Worm (Caenorhabditis elegans) whole organism, young adult: Measurements from ENCODE around the gene perm-1.

Source experiments
- B0336.3 ChIP-seq: fragments of 200-800 bp; sonication (Bioruptor generic); IDR thresholded peaks from 2 replicates; pipeline ENCODE4 v1.3.6; 2022; ENCODE audit warnings: missing genetic modification characterization, missing compliant biosample characterization
- C06A6.2 ChIP-seq: fragments of 200-800 bp; sonication (Bioruptor generic); conservative IDR thresholded peaks from 2 replicates; pipeline ENCODE4 v1.3.6; 2022; ENCODE audit warnings: missing genetic modification characterization, missing compliant biosample characterization
- C17E4.6 ChIP-seq: fragments of 200-800 bp; sonication (Bioruptor generic); IDR thresholded peaks from 2 replicates; pipeline ENCODE4 v1.3.6; 2022; ENCODE audit warnings: missing genetic modification reagents, missing genetic modification characterization, missing compliant biosample characterization
- F10E7.11 ChIP-seq: sonication (generic microtip); optimal IDR thresholded peaks from 2 replicates; lab custom pipeline; 2017; ENCODE audit warnings: mild to moderate bottlenecking, missing genetic modification characterization, moderate library complexity, missing compliant biosample characterization
- F37B4.10 ChIP-seq: fragments of 200-800 bp; sonication (Bioruptor generic); IDR thresholded peaks from 2 replicates; pipeline ENCODE4 v1.3.6; 2022; ENCODE audit warnings: missing genetic modification characterization, missing compliant biosample characterization
- F39B2.1 ChIP-seq: fragments of 200-800 bp; sonication (Bioruptor generic); IDR thresholded peaks from 2 replicates; pipeline ENCODE4 v1.3.6; 2022; ENCODE audit warnings: missing genetic modification reagents, missing genetic modification characterization, missing compliant biosample characterization
- F49E8.2 ChIP-seq: sonication (generic microtip); optimal IDR thresholded peaks from 3 replicates; lab custom pipeline; 2017; ENCODE audit warnings: missing genetic modification characterization, mild to moderate bottlenecking, missing compliant biosample characterization, antibody characterized with exemption, moderate library complexity; ENCODE audit not compliant: insufficient read depth
- F55B11.4 ChIP-seq: sonication (generic microtip); optimal IDR thresholded peaks from 2 replicates; lab custom pipeline; 2016; ENCODE audit warnings: missing compliant biosample characterization, missing genetic modification characterization, borderline replicate concordance; ENCODE audit not compliant: insufficient read depth
- K12H6.12 ChIP-seq: fragments of 200-800 bp; sonication (Bioruptor generic); optimal IDR thresholded peaks from 2 replicates; lab custom pipeline; 2018; ENCODE audit warnings: mild to moderate bottlenecking, missing genetic modification characterization, missing compliant biosample characterization
- T26A5.8 ChIP-seq: sonication (generic microtip); optimal IDR thresholded peaks from 2 replicates; lab custom pipeline; 2016; ENCODE audit warnings: missing genetic modification characterization, missing compliant biosample characterization
- Y53F4B.3 ChIP-seq: fragments of 200-800 bp; sonication (Bioruptor generic); IDR thresholded peaks from 2 replicates; pipeline ENCODE4 v1.3.6; 2022; ENCODE audit warnings: missing genetic modification reagents, missing genetic modification characterization, missing compliant biosample characterization
- Y56A3A.18 ChIP-seq: fragments of 200-800 bp; sonication (Bioruptor generic); IDR thresholded peaks from 2 replicates; pipeline ENCODE4 v1.3.6; 2022; ENCODE audit warnings: missing genetic modification reagents, missing genetic modification characterization, missing compliant biosample characterization
- Y67H2A.10 ChIP-seq: fragments of 200-800 bp; sonication (Bioruptor generic); conservative IDR thresholded peaks from 2 replicates; pipeline ENCODE4 v1.3.6; 2022; ENCODE audit warnings: missing genetic modification reagents, missing genetic modification characterization, missing compliant biosample characterization
- ZK185.1 ChIP-seq: sonication (generic microtip); optimal IDR thresholded peaks from 2 replicates; lab custom pipeline; 2016; ENCODE audit warnings: mild to moderate bottlenecking, missing genetic modification characterization, missing compliant biosample characterization; ENCODE audit not compliant: poor library complexity, severe bottlenecking
- aptf-3 ChIP-seq: fragments of 200-800 bp; sonication (Bioruptor generic); IDR thresholded peaks from 2 replicates; pipeline ENCODE4 v1.3.6; 2022; ENCODE audit warnings: missing genetic modification characterization, missing compliant biosample characterization
- atf-7 ChIP-seq: sonication (generic microtip); optimal IDR thresholded peaks from 2 replicates; lab custom pipeline; 2017; ENCODE audit warnings: mild to moderate bottlenecking, missing genetic modification characterization, missing compliant biosample characterization
- attf-3 ChIP-seq: fragments of 200-800 bp; sonication (Bioruptor generic); conservative IDR thresholded peaks from 2 replicates; pipeline ENCODE4 v1.3.6; 2022; ENCODE audit warnings: missing genetic modification reagents, missing genetic modification characterization, missing compliant biosample characterization
- attf-6 ChIP-seq: fragments of 200-800 bp; sonication (Bioruptor generic); IDR thresholded peaks from 2 replicates; pipeline ENCODE4 v1.3.6; 2022; ENCODE audit warnings: missing genetic modification reagents, missing genetic modification characterization, missing compliant biosample characterization
- ceh-58 ChIP-seq: fragments of 200-800 bp; sonication (Bioruptor generic); IDR thresholded peaks from 2 replicates; pipeline ENCODE4 v1.3.6; 2022; ENCODE audit warnings: missing genetic modification characterization, missing compliant biosample characterization
- ceh-91 ChIP-seq: fragments of 200-800 bp; sonication (Bioruptor generic); IDR thresholded peaks from 2 replicates; pipeline ENCODE4 v1.3.6; 2022; ENCODE audit warnings: missing genetic modification reagents, missing genetic modification characterization, missing compliant biosample characterization
- die-1 ChIP-seq: sonication (generic microtip); optimal IDR thresholded peaks from 2 replicates; lab custom pipeline; 2016; ENCODE audit warnings: missing genotype, mild to moderate bottlenecking, missing genetic modification characterization, missing compliant biosample characterization
- dpl-1 ChIP-seq: fragments of 150-350 bp; optimal IDR thresholded peaks from 2 replicates; lab custom pipeline; 2014; ENCODE audit warnings: missing biosample characterization, missing genetic modification reagents, missing genetic modification characterization
- efl-1 ChIP-seq: fragments of 150-350 bp; optimal IDR thresholded peaks from 2 replicates; lab custom pipeline; 2014; ENCODE audit warnings: missing biosample characterization, missing genetic modification reagents, missing genetic modification characterization
- egrh-3 ChIP-seq: fragments of 200-800 bp; sonication (Bioruptor generic); IDR thresholded peaks from 2 replicates; pipeline ENCODE4 v1.3.6; 2022; ENCODE audit warnings: missing genetic modification reagents, missing genetic modification characterization, missing compliant biosample characterization
- fkh-3 ChIP-seq: sonication (generic microtip); optimal IDR thresholded peaks from 2 replicates; lab custom pipeline; 2016; ENCODE audit warnings: mild to moderate bottlenecking, missing genetic modification characterization, missing compliant biosample characterization
- gei-17 ChIP-seq: fragments of 200-800 bp; sonication (Bioruptor generic); optimal IDR thresholded peaks from 2 replicates; lab custom pipeline; 2018; ENCODE audit warnings: mild to moderate bottlenecking, missing genetic modification characterization, missing compliant biosample characterization
- hlh-12 ChIP-seq: sonication (generic microtip); optimal IDR thresholded peaks from 2 replicates; lab custom pipeline; 2016; ENCODE audit warnings: missing genetic modification characterization, missing compliant biosample characterization
- hlh-26 ChIP-seq: fragments of 200-800 bp; sonication (Bioruptor generic); conservative IDR thresholded peaks from 2 replicates; pipeline ENCODE4 v1.3.6; 2022; ENCODE audit warnings: missing genetic modification reagents, missing genetic modification characterization, missing compliant biosample characterization
- let-526 ChIP-seq: fragments of 200-800 bp; sonication (Bioruptor generic); IDR thresholded peaks from 2 replicates; pipeline ENCODE4 v1.3.6; 2022; ENCODE audit warnings: missing genetic modification reagents, missing genetic modification characterization, missing compliant biosample characterization
- let-607 ChIP-seq, 2 experiments: fragments of 200-800 bp in 1 of 2; sonication (Bioruptor generic) in 1 of 2; sonication (generic microtip) in 1 of 2; optimal IDR thresholded peaks; 2 replicates each; lab custom pipeline; 2016 to 2018; ENCODE audit warnings: mild to moderate bottlenecking in 2 of 2, missing compliant biosample characterization in 2 of 2, missing genetic modification characterization in 2 of 2, moderate library complexity in 2 of 2, missing genotype in 1 of 2
- madf-3 ChIP-seq: fragments of 200-800 bp; sonication (Bioruptor generic); IDR thresholded peaks from 2 replicates; pipeline ENCODE4 v1.3.6; 2022; ENCODE audit warnings: missing genetic modification reagents, missing genetic modification characterization, missing compliant biosample characterization
- madf-8 ChIP-seq: fragments of 200-800 bp; sonication (Bioruptor generic); conservative IDR thresholded peaks from 2 replicates; pipeline ENCODE4 v1.3.6; 2022; ENCODE audit warnings: missing genetic modification reagents, missing genetic modification characterization, missing compliant biosample characterization
- mes-4 ChIP-seq: sonication (generic microtip); optimal IDR thresholded peaks from 2 replicates; lab custom pipeline; 2016; ENCODE audit warnings: missing genotype, missing genetic modification characterization, missing compliant biosample characterization
- mxl-1 ChIP-seq: sonication (generic microtip); optimal IDR thresholded peaks from 2 replicates; lab custom pipeline; 2016; ENCODE audit warnings: missing genetic modification characterization, missing compliant biosample characterization
- nfya-1 ChIP-seq: sonication (generic microtip); optimal IDR thresholded peaks from 2 replicates; lab custom pipeline; 2017; ENCODE audit warnings: antibody characterized with exemption, missing compliant biosample characterization, missing genetic modification characterization, borderline replicate concordance; ENCODE audit not compliant: insufficient read depth
- nhr-120 ChIP-seq: fragments of 200-800 bp; sonication (Bioruptor generic); IDR thresholded peaks from 2 replicates; pipeline ENCODE4 v1.3.6; 2022; ENCODE audit warnings: missing genetic modification characterization, missing compliant biosample characterization
- nhr-27 ChIP-seq: fragments of 200-800 bp; sonication (Bioruptor generic); optimal IDR thresholded peaks from 2 replicates; lab custom pipeline; 2018; ENCODE audit warnings: mild to moderate bottlenecking, missing genetic modification characterization, moderate library complexity, missing compliant biosample characterization
- nhr-90 ChIP-seq: sonication (generic microtip); optimal IDR thresholded peaks from 2 replicates; lab custom pipeline; 2016; ENCODE audit warnings: missing genotype, mild to moderate bottlenecking, missing genetic modification characterization, missing compliant biosample characterization
- rcor-1 ChIP-seq: fragments of 200-800 bp; sonication (Bioruptor generic); IDR thresholded peaks from 2 replicates; pipeline ENCODE4 v1.3.6; 2022; ENCODE audit warnings: missing genetic modification reagents, missing genetic modification characterization, missing compliant biosample characterization
- rec-8 ChIP-seq, 2 experiments: sonication (generic microtip); optimal IDR thresholded peaks; 2 replicates each; lab custom pipeline; 2016; ENCODE audit warnings: mild to moderate bottlenecking in 2 of 2, missing genetic modification characterization in 2 of 2, missing genetic modification reagents in 2 of 2, missing genotype in 2 of 2, missing biosample characterization in 1 of 2, missing compliant biosample characterization in 1 of 2, moderate library complexity in 1 of 2
- sea-2 ChIP-seq: fragments of 200-800 bp; sonication (Bioruptor generic); IDR thresholded peaks from 2 replicates; pipeline ENCODE4 v1.3.6; 2022; ENCODE audit warnings: missing genetic modification characterization, missing compliant biosample characterization
- snpc-4 ChIP-seq, 5 experiments: fragments of 150-350 bp in 1 of 5; sonication (generic microtip) in 4 of 5; optimal IDR thresholded peaks; 2 replicates each; lab custom pipeline; 2014 to 2018; ENCODE audit warnings: missing genetic modification characterization in 5 of 5, missing biosample characterization in 3 of 5, antibody characterized with exemption in 2 of 5, mild to moderate bottlenecking in 2 of 5, missing compliant biosample characterization in 2 of 5, missing genotype in 2 of 5, moderate library complexity in 2 of 5, missing genetic modification reagents in 1 of 5
- tbx-9 ChIP-seq: sonication (generic microtip); optimal IDR thresholded peaks from 2 replicates; lab custom pipeline; 2016; ENCODE audit warnings: borderline replicate concordance, missing genetic modification characterization, inconsistent platforms, missing compliant biosample characterization
- unc-130 ChIP-seq: sonication (generic microtip); optimal IDR thresholded peaks from 2 replicates; lab custom pipeline; 2016; ENCODE audit warnings: missing genetic modification reagents, missing genetic modification characterization, missing compliant biosample characterization
- zim-3 ChIP-seq: sonication (generic microtip); optimal IDR thresholded peaks from 2 replicates; lab custom pipeline; 2017; ENCODE audit warnings: mild to moderate bottlenecking, missing genetic modification characterization, moderate library complexity, missing compliant biosample characterization
- ztf-26 ChIP-seq: sonication (generic microtip); optimal IDR thresholded peaks from 2 replicates; lab custom pipeline; 2017; ENCODE audit warnings: missing genetic modification characterization, missing compliant biosample characterization
- ztf-3 ChIP-seq: fragments of 200-800 bp; sonication (Bioruptor generic); optimal IDR thresholded peaks from 2 replicates; lab custom pipeline; 2018; ENCODE audit warnings: mild to moderate bottlenecking, missing genetic modification characterization, missing compliant biosample characterization

The perm-1 gene

ce11 chrII:7863480-7864125 lies 17.0 kb upstream of the perm-1 start:
- no peak for TF ChIP-seq mxl-1 (tag; lab: Kevin White, UChicago)
- TF ChIP-seq ztf-26 (tag; lab: Kevin White, UChicago) = no peak
- no peak for TF ChIP-seq aptf-3 (GFP tag; lab: Robert Waterston, UW)
- TF ChIP-seq let-526 (GFP tag; lab: Robert Waterston, UW) = no peak
- 0 out of 2 replicates have a peak, but pooled peaks have one; percentile 11 for TF ChIP-seq Y67H2A.10 (GFP tag; lab: Robert Waterston, UW)
- no peak for TF ChIP-seq F55B11.4 (tag; lab: Kevin White, UChicago)
- TF ChIP-seq egrh-3 (GFP tag; lab: Robert Waterston, UW) = peak; percentile 79; the same call in 1 of the 2 replicates
- TF ChIP-seq hlh-26 (GFP tag; lab: Robert Waterston, UW) = no peak
- 0 out of 2 replicates have a peak, but pooled peaks have one; percentile 40 for TF ChIP-seq C17E4.6 (GFP tag; lab: Robert Waterston, UW)
- no peak for TF ChIP-seq unc-130
- TF ChIP-seq K12H6.12 = no peak
- TF ChIP-seq let-607 (tag; optimal IDR thresholded peaks at IDR 0.05; lab: Kevin White, UChicago) = no peak
- no peak for TF ChIP-seq nfya-1 (tag; lab: Kevin White, UChicago)
- no peak for TF ChIP-seq nhr-27 (tag; lab: Kevin White, UChicago)
- no peak for TF ChIP-seq ceh-58 (GFP tag; lab: Robert Waterston, UW)
- TF ChIP-seq sea-2 = no peak
- no peak for TF ChIP-seq rcor-1 (GFP tag; lab: Robert Waterston, UW)
- peak; percentile 37; the same call in 1 of the 2 replicates for TF ChIP-seq ceh-91 (GFP tag; lab: Robert Waterston, UW)
- no peak for TF ChIP-seq mes-4 (tag; lab: Kevin White, UChicago)
- no peak for TF ChIP-seq zim-3
- no peak for TF ChIP-seq gei-17 (GFP tag; lab: Kevin White, UChicago)
- TF ChIP-seq Y53F4B.3 (GFP tag; lab: Robert Waterston, UW) = no peak
- TF ChIP-seq die-1 = peak; percentile 9
- no peak for TF ChIP-seq nhr-120
- TF ChIP-seq attf-3 (GFP tag; lab: Robert Waterston, UW) = no peak
- TF ChIP-seq F10E7.11 (tag; lab: Kevin White, UChicago) = no peak
- no peak for TF ChIP-seq F39B2.1
- TF ChIP-seq tbx-9 (tag; lab: Kevin White, UChicago) = no peak
- no peak for TF ChIP-seq fkh-3 (tag; lab: Kevin White, UChicago)
- peak; percentile 50 for TF ChIP-seq B0336.3 (GFP tag; lab: Robert Waterston, UW)
- no peak for TF ChIP-seq rec-8 (tag; optimal IDR thresholded peaks at IDR 0.05; lab: Kevin White, UChicago)
- no peak for TF ChIP-seq ZK185.1 (tag; lab: Kevin White, UChicago)
- TF ChIP-seq C06A6.2 (GFP tag; lab: Robert Waterston, UW) = no peak
- no peak for TF ChIP-seq T26A5.8 (tag; lab: Kevin White, UChicago)
- no peak for TF ChIP-seq atf-7
- no peak for TF ChIP-seq attf-6 (GFP tag; lab: Robert Waterston, UW)
- no peak for TF ChIP-seq snpc-4 (GFP tag; optimal IDR thresholded peaks at IDR 0.05; lab: Kevin White, UChicago)
- no peak for TF ChIP-seq snpc-4 (tag; optimal IDR thresholded peaks at IDR 0.05; lab: Kevin White, UChicago)
- no peak; the same call in 1 of the 2 replicates for TF ChIP-seq madf-8
- no peak for TF ChIP-seq madf-3 (GFP tag; lab: Robert Waterston, UW)
- no peak for TF ChIP-seq dpl-1 (GFP tag; lab: Kevin White, UChicago)
- TF ChIP-seq F49E8.2 (tag; lab: Kevin White, UChicago) = no peak
- TF ChIP-seq F37B4.10 (GFP tag; lab: Robert Waterston, UW) = no peak
- TF ChIP-seq nhr-90 = no peak
- TF ChIP-seq ztf-3 (GFP tag; lab: Kevin White, UChicago) = no peak
- TF ChIP-seq efl-1 (GFP tag; lab: Kevin White, UChicago) = peak; percentile 59
- no peak for TF ChIP-seq hlh-12
- no peak for TF ChIP-seq Y56A3A.18
